Worm (Caenorhabditis elegans): Measurements from ENCODE around the gene dhhc-13.

Gene dhhc-13

ce11 chrIV:5923112-5923511 is 6.0 kb downstream of the dhhc-13 start:
- TF ChIP-seq hmg-20 (GFP tag; IDR thresholded peaks at IDR 0.05) (no peak), efl-1 (GFP tag; optimal IDR thresholded peaks at IDR 0.05) (no peak), rpc-1 (optimal IDR thresholded peaks at IDR 0.05) (no peak), rpc-1 (tag; optimal IDR thresholded peaks at IDR 0.05) (no peak), cebp-1 (GFP tag; IDR thresholded peaks at IDR 0.05) (no peak), cebp-1 (tag; optimal IDR thresholded peaks at IDR 0.05) (no peak)

- no peak for TF ChIP-seq xnd-1 (tag; optimal IDR thresholded peaks at IDR 0.05)
- TF ChIP-seq egrh-3 (GFP tag; IDR thresholded peaks at IDR 0.05) = no peak
- no peak for TF ChIP-seq nhr-27 (tag; optimal IDR thresholded peaks at IDR 0.05)
- no peak for TF ChIP-seq T26A5.8 (tag; optimal IDR thresholded peaks at IDR 0.05)
Observed at ce11 chrIV:5924241-5924640, 7.1 kb downstream of the dhhc-13 start.

- TF ChIP-seq pbrm-1 (GFP tag; IDR thresholded peaks at IDR 0.05) (no peak), xnd-1 (tag; optimal IDR thresholded peaks at IDR 0.05) (no peak), madf-3 (GFP tag; IDR thresholded peaks at IDR 0.05) (no peak), unc-130 (GFP tag; optimal IDR thresholded peaks at IDR 0.05) (no peak), mxl-1 (tag; optimal IDR thresholded peaks at IDR 0.05) (no peak), madf-10 (tag; optimal IDR thresholded peaks at IDR 0.05) (no peak), chd-7 (tag; optimal IDR thresholded peaks at IDR 0.05) (no peak), cebp-2 (GFP tag; IDR thresholded peaks at IDR 0.05) (no peak), sea-2 (GFP tag; IDR thresholded peaks at IDR 0.05) (no peak), B0261.1 (tag; optimal IDR thresholded peaks at IDR 0.05) (no peak)
Observed at ce11 chrIV:5926643-5927042, 9.5 kb downstream of the dhhc-13 start.

ce11 chrIV:5927805-5928204 is 10.7 kb downstream of the dhhc-13 start:
- no peak for TF ChIP-seq F37B4.10 (GFP tag; IDR thresholded peaks at IDR 0.05)
- no peak for TF ChIP-seq nfya-2 (GFP tag; IDR thresholded peaks at IDR 0.05)
- TF ChIP-seq bed-1 (GFP tag; IDR thresholded peaks at IDR 0.05) = no peak
- no peak for TF ChIP-seq somi-1 (GFP tag; optimal IDR thresholded peaks at IDR 0.05)
- TF ChIP-seq him-1 (tag; optimal IDR thresholded peaks at IDR 0.05) = no peak
- TF ChIP-seq D2030.7 (GFP tag; IDR thresholded peaks at IDR 0.05) = no peak
- TF ChIP-seq rec-8 (tag; optimal IDR thresholded peaks at IDR 0.05) = no peak
- no peak for TF ChIP-seq rcor-1 (GFP tag; IDR thresholded peaks at IDR 0.05)
- TF ChIP-seq attf-3 (GFP tag; conservative IDR thresholded peaks at IDR 0.05) = no peak
- TF ChIP-seq hlh-12 (tag; optimal IDR thresholded peaks at IDR 0.05) = no peak
- no peak for TF ChIP-seq ekl-4 (GFP tag; IDR thresholded peaks at IDR 0.05)
- TF ChIP-seq Y56A3A.18 (GFP tag; IDR thresholded peaks at IDR 0.05) = no peak
- TF ChIP-seq athp-1 (tag; optimal IDR thresholded peaks at IDR 0.05) = no peak
- no peak for TF ChIP-seq nhr-90 (tag; optimal IDR thresholded peaks at IDR 0.05)

ce11 chrIV:5928957-5929356 is 11.8 kb downstream of the dhhc-13 start:
- no peak for TF ChIP-seq K11D2.4 (GFP tag; IDR thresholded peaks at IDR 0.05)
- no peak for TF ChIP-seq ztf-6 (GFP tag; IDR thresholded peaks at IDR 0.05)
- no peak for TF ChIP-seq F22D6.2 (tag; optimal IDR thresholded peaks at IDR 0.05)
- no peak for TF ChIP-seq hmg-20 (GFP tag; IDR thresholded peaks at IDR 0.05)
- TF ChIP-seq dpff-1 (tag; optimal IDR thresholded peaks at IDR 0.05) = no peak
- no peak for TF ChIP-seq let-526 (GFP tag; IDR thresholded peaks at IDR 0.05)
- TF ChIP-seq B0035.1 (tag; optimal IDR thresholded peaks at IDR 0.05) = no peak
- TF ChIP-seq ztf-25 (GFP tag; IDR thresholded peaks at IDR 0.05) = no peak
- no peak for TF ChIP-seq hlh-26 (GFP tag; conservative IDR thresholded peaks at IDR 0.05)
- TF ChIP-seq zim-3 (tag; optimal IDR thresholded peaks at IDR 0.05) = no peak
- no peak for TF ChIP-seq nhr-120 (GFP tag; IDR thresholded peaks at IDR 0.05)
- no peak for TF ChIP-seq snpc-1.1 (tag; optimal IDR thresholded peaks at IDR 0.05; ENCODE audit: insufficient read depth)
- no peak for TF ChIP-seq F23B12.7 (tag; optimal IDR thresholded peaks at IDR 0.05; ENCODE audit: insufficient read depth)
- no peak for TF ChIP-seq rec-8 (tag; optimal IDR thresholded peaks at IDR 0.05)
- no peak for TF ChIP-seq attf-5 (GFP tag; optimal IDR thresholded peaks at IDR 0.05)
